Worm (Caenorhabditis elegans) whole organism, early embryonic: Measurements from ENCODE around the gene clec-266.
A peak's percentile ranks its signal among the peaks of the same experiment; 100 is the strongest.

Experiments used
- B0310.2 ChIP-seq: sonication (generic microtip); optimal IDR thresholded peaks from 2 replicates; lab custom pipeline; 2016; ENCODE audit warnings: mild to moderate bottlenecking, missing genetic modification characterization, missing compliant biosample characterization
- F13C5.2 ChIP-seq: sonication (generic microtip); optimal IDR thresholded peaks from 2 replicates; lab custom pipeline; 2017; ENCODE audit warnings: mild to moderate bottlenecking, missing genetic modification characterization, inconsistent platforms, missing compliant biosample characterization
- aly-1 ChIP-seq: sonication (generic microtip); optimal IDR thresholded peaks from 2 replicates; lab custom pipeline; 2016; ENCODE audit warnings: missing genetic modification characterization, missing compliant biosample characterization
- ama-1 ChIP-seq: fragments of 150-350 bp; optimal IDR thresholded peaks from 2 replicates; lab custom pipeline; 2014
- ceh-13 ChIP-seq: fragments of 200-800 bp; sonication (Bioruptor generic); optimal IDR thresholded peaks from 2 replicates; lab custom pipeline; 2018; ENCODE audit warnings: mild to moderate bottlenecking, missing genetic modification characterization, missing compliant biosample characterization
- ceh-36 ChIP-seq: sonication (generic microtip); optimal IDR thresholded peaks from 2 replicates; lab custom pipeline; 2016; ENCODE audit warnings: missing genetic modification characterization, inconsistent platforms, missing compliant biosample characterization
- ets-7 ChIP-seq: sonication (generic microtip); optimal IDR thresholded peaks from 2 replicates; lab custom pipeline; 2016; ENCODE audit warnings: missing genotype, missing genetic modification characterization, missing compliant biosample characterization
- flt-1 ChIP-seq: fragments of 200-800 bp; sonication (Bioruptor generic); IDR thresholded peaks from 2 replicates; pipeline ENCODE4 v1.3.6; 2022; ENCODE audit warnings: missing genetic modification characterization, missing compliant biosample characterization
- hmbx-1 ChIP-seq: sonication (generic microtip); optimal IDR thresholded peaks from 2 replicates; lab custom pipeline; 2016; ENCODE audit warnings: mild to moderate bottlenecking, missing genetic modification characterization, missing compliant biosample characterization
- hmg-4 ChIP-seq: fragments of 200-800 bp; sonication (Bioruptor generic); optimal IDR thresholded peaks from 2 replicates; lab custom pipeline; 2018; ENCODE audit warnings: mild to moderate bottlenecking, missing genetic modification characterization, missing compliant biosample characterization
- hnd-1 ChIP-seq: sonication (generic microtip); optimal IDR thresholded peaks from 2 replicates; lab custom pipeline; 2016; ENCODE audit warnings: missing genetic modification characterization, missing compliant biosample characterization
- pes-1 ChIP-seq: fragments of 200-800 bp; sonication (Bioruptor generic); IDR thresholded peaks from 2 replicates; pipeline ENCODE4 v1.3.6; 2022; ENCODE audit warnings: missing genetic modification reagents, missing genetic modification characterization, missing compliant biosample characterization
- scrt-1 ChIP-seq: fragments of 200-800 bp; sonication (Bioruptor generic); IDR thresholded peaks from 2 replicates; pipeline ENCODE4 v1.3.6; 2022; ENCODE audit warnings: missing genetic modification characterization, missing compliant biosample characterization
- sea-1 ChIP-seq: fragments of 200-800 bp; sonication (Bioruptor generic); conservative IDR thresholded peaks from 2 replicates; pipeline ENCODE4 v1.3.6; 2022; ENCODE audit warnings: missing genetic modification characterization, missing compliant biosample characterization
- tbx-11 ChIP-seq: fragments of 200-800 bp; sonication (Bioruptor generic); IDR thresholded peaks from 2 replicates; pipeline ENCODE4 v1.3.6; 2022; ENCODE audit warnings: missing genetic modification characterization, missing compliant biosample characterization
- tbx-37 ChIP-seq: fragments of 200-800 bp; sonication (Bioruptor generic); conservative IDR thresholded peaks from 2 replicates; pipeline ENCODE4 v1.3.6; 2022; ENCODE audit warnings: missing genetic modification reagents, missing genetic modification characterization, missing compliant biosample characterization
- tra-4 ChIP-seq: sonication (generic microtip); optimal IDR thresholded peaks from 2 replicates; lab custom pipeline; 2017; ENCODE audit warnings: missing genetic modification characterization, missing compliant biosample characterization

Gene clec-266

ce11 chrX:6631437-6631836 is 8.7 kb upstream of the clec-266 start, which contains the start of gene aexr-2:
TSS of gene aexr-2 (minus strand) at chrX:6631537.
- TF ChIP-seq tbx-37 (GFP tag; lab: Robert Waterston, UW), result no peak
- TF ChIP-seq tbx-11 (GFP tag; lab: Robert Waterston, UW), result no peak
- TF ChIP-seq sea-1 (GFP tag; lab: Robert Waterston, UW), result no peak
- no peak for TF ChIP-seq hnd-1 (tag; lab: Kevin White, UChicago)
- no peak for TF ChIP-seq pes-1
- no peak for TF ChIP-seq ama-1 (lab: Kevin White, UChicago)
- TF ChIP-seq flt-1, result no peak
- TF ChIP-seq tra-4 (tag; lab: Kevin White, UChicago), result no peak

DNA sequence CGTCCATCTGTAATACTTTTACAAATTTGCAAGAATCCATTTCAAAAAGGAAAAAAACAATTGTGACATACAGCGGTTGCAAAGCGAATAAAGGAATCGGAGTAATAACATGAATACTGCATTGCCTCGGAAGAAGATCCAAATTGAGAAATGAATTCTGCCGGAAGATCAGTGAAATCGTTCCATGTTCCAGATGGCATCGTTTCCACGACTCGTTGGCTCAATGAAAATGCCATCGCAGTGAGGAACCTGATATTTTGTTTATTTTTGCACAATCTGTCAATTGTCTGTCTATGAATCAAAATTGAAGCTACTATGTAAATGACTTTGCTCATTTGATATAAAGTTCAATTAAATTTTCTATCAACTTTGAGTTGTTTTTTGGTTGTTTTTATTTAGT is 7.9 kb upstream of the clec-266 start:
- TF ChIP-seq tra-4 (tag; lab: Kevin White, UChicago) (no peak), tbx-37 (GFP tag; lab: Robert Waterston, UW) (no peak), hnd-1 (tag; lab: Kevin White, UChicago) (no peak), tbx-11 (GFP tag; lab: Robert Waterston, UW) (no peak), sea-1 (GFP tag; lab: Robert Waterston, UW) (no peak)

DNA sequence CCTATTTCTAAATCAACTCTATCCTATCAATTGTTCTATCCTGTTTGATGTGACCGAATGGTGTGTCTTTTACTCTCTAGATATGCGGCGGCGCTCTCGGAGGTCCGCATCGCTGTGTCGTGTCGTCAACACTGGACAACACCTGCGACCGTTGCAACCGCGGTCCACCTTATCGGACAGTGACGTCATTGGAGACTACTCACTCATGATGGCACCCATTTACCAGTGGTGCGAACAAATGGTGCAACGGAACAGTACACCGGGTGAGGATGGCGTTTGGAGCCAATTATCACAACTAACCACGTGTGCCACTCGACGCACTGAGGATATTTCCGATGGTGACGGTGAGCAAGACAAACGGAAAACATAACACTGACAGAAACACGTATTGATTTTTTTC is 2.6 kb upstream of the clec-266 start:
- TF ChIP-seq F13C5.2 (no peak), tra-4 (tag; lab: Kevin White, UChicago) (no peak), hmg-4 (no peak), ceh-36 (tag; lab: Kevin White, UChicago) (no peak), sea-1 (GFP tag; lab: Robert Waterston, UW) (no peak), pes-1 (no peak), ceh-13 (GFP tag; lab: Kevin White, UChicago) (no peak), ets-7 (tag; lab: Kevin White, UChicago) (no peak), hmbx-1 (no peak), scrt-1 (GFP tag; lab: Robert Waterston, UW) (no peak), tbx-37 (GFP tag; lab: Robert Waterston, UW) (no peak), B0310.2 (tag; lab: Kevin White, UChicago) (no peak), hnd-1 (tag; lab: Kevin White, UChicago) (no peak), aly-1 (tag; lab: Kevin White, UChicago) (no peak)

DNA sequence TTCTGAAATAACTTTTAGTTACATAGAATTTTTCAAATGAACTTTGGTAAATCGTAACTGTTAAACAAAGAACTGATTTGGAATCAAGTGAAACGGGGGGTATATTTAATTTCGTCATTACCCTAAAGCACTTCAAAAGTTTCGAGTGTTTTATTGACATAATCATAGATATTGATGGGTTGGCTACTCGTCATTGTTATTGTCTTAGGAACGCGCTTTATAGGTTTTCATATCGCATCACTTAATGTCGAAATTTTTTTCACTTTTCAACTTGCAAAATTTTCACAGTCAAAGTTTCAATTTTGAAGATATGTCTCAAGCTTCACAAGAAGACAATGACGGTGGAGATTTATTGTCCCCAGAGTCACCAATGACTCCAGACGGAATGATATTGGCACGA is 4.0 kb downstream of the clec-266 start, which contains the start of gene kqt-1:
Gene kqt-1, plus strand, starts transcription at position 301 of the 400 bp plus-strand sequence.
- TF ChIP-seq ets-7 (tag; lab: Kevin White, UChicago) (no peak), ceh-36 (tag; lab: Kevin White, UChicago) (no peak), aly-1 (tag; lab: Kevin White, UChicago) (no peak), tra-4 (tag; lab: Kevin White, UChicago) (no peak), F13C5.2 (no peak), tbx-11 (GFP tag; lab: Robert Waterston, UW) (no peak), B0310.2 (tag; lab: Kevin White, UChicago) (no peak), hnd-1 (tag; lab: Kevin White, UChicago) (no peak), ceh-13 (GFP tag; lab: Kevin White, UChicago) (no peak), tbx-37 (GFP tag; lab: Robert Waterston, UW) (no peak), pes-1 (no peak), scrt-1 (GFP tag; lab: Robert Waterston, UW) (no peak), hmbx-1 (no peak)

- no peak for TF ChIP-seq aly-1 (tag; lab: Kevin White, UChicago)
- TF ChIP-seq sea-1 (GFP tag; lab: Robert Waterston, UW), result 0 out of 2 replicates have a peak, but pooled peaks have one; percentile 57
Measured at ce11 chrX:6617622-6618021, 5.1 kb downstream of the clec-266 start.

- TF ChIP-seq sea-1 (GFP tag; lab: Robert Waterston, UW), result no peak
- TF ChIP-seq tra-4 (tag; lab: Kevin White, UChicago), result no peak
- TF ChIP-seq aly-1 (tag; lab: Kevin White, UChicago), result no peak
- TF ChIP-seq hmbx-1, result no peak
- TF ChIP-seq F13C5.2, result no peak
- TF ChIP-seq tbx-11 (GFP tag; lab: Robert Waterston, UW), result no peak
- no peak for TF ChIP-seq ets-7 (tag; lab: Kevin White, UChicago)
- TF ChIP-seq pes-1, result no peak
- TF ChIP-seq hnd-1 (tag; lab: Kevin White, UChicago), result no peak
- no peak for TF ChIP-seq hmg-4
- no peak for TF ChIP-seq scrt-1 (GFP tag; lab: Robert Waterston, UW)
- TF ChIP-seq B0310.2 (tag; lab: Kevin White, UChicago), result no peak
- no peak for TF ChIP-seq ceh-13 (GFP tag; lab: Kevin White, UChicago)
Measured at ce11 chrX:6613537-6613936, 9.2 kb downstream of the clec-266 start.

DNA sequence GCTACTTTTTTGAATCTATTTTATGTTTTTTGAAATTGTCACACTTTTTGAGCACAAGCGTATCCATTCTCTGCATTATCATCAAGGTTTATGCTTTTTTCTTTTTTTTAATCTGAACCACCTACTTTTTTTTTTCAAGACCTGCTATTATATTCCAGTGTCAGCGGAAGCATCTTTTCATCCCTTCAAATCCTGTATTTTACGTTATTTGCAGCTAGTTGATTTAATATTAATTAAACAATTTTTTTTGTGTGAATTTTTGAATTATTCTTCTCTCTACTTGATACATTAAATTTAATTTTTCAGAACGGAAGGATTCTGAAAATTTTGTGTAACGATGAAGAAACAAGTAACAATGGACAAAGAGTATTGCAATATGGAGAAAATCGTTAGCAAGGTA is 13.0 kb downstream of the clec-266 start, which contains the start of gene C25B8.8:
Gene C25B8.8, plus strand, starts transcription at position 301 of the 400 bp plus-strand sequence.
- TF ChIP-seq ets-7 (tag; lab: Kevin White, UChicago) (no peak), pes-1 (no peak), flt-1 (no peak), scrt-1 (GFP tag; lab: Robert Waterston, UW) (no peak), F13C5.2 (no peak)

ce11 chrX:6609251-6609650 is 13.5 kb downstream of the clec-266 start:
- no peak for TF ChIP-seq F13C5.2
- TF ChIP-seq sea-1 (GFP tag; lab: Robert Waterston, UW), result no peak
- no peak for TF ChIP-seq tbx-37 (GFP tag; lab: Robert Waterston, UW)
- no peak for TF ChIP-seq hmbx-1
- TF ChIP-seq flt-1, result no peak
- no peak for TF ChIP-seq B0310.2 (tag; lab: Kevin White, UChicago)
- no peak for TF ChIP-seq ceh-36 (tag; lab: Kevin White, UChicago)
- no peak for TF ChIP-seq hnd-1 (tag; lab: Kevin White, UChicago)
- no peak for TF ChIP-seq ceh-13 (GFP tag; lab: Kevin White, UChicago)
- no peak for TF ChIP-seq aly-1 (tag; lab: Kevin White, UChicago)
- no peak for TF ChIP-seq scrt-1 (GFP tag; lab: Robert Waterston, UW)
